Worm (Caenorhabditis elegans) whole organism, midembryonic: ENCODE results near the gene R04B5.5.

Experiments
- T22C8.4 ChIP-seq: fragments of 200-800 bp; sonication (Bioruptor generic); IDR thresholded peaks from 2 replicates; pipeline ENCODE4 v1.3.6; 2022; ENCODE audit warnings: missing genetic modification characterization, missing compliant biosample characterization
- cog-1 ChIP-seq: sonication (generic microtip); optimal IDR thresholded peaks from 2 replicates; lab custom pipeline; 2016; ENCODE audit warnings: missing genetic modification characterization, missing compliant biosample characterization
- flt-1 ChIP-seq: fragments of 200-800 bp; sonication (Bioruptor generic); IDR thresholded peaks from 2 replicates; pipeline ENCODE4 v1.3.6; 2022; ENCODE audit warnings: missing genetic modification characterization, missing compliant biosample characterization
- klf-2 ChIP-seq: fragments of 200-800 bp; sonication (Bioruptor generic); conservative IDR thresholded peaks from 2 replicates; pipeline ENCODE4 v1.3.6; 2022; ENCODE audit warnings: missing genetic modification reagents, missing genetic modification characterization, missing compliant biosample characterization
- med-1 ChIP-seq: sonication (generic microtip); optimal IDR thresholded peaks from 2 replicates; lab custom pipeline; 2017; ENCODE audit warnings: missing genetic modification characterization, mild to moderate bottlenecking, missing compliant biosample characterization, antibody characterized with exemption, missing genetic modification reagents; ENCODE audit not compliant: insufficient read depth
- ref-1 ChIP-seq: fragments of 200-800 bp; sonication (Bioruptor generic); conservative IDR thresholded peaks from 2 replicates; pipeline ENCODE4 v1.3.6; 2022; ENCODE audit warnings: missing genetic modification reagents, missing genetic modification characterization, missing compliant biosample characterization
- tab-1 ChIP-seq: fragments of 200-800 bp; sonication (Bioruptor generic); IDR thresholded peaks from 2 replicates; pipeline ENCODE4 v1.3.6; 2022; ENCODE audit warnings: missing genetic modification characterization, missing compliant biosample characterization
- ztf-23 ChIP-seq: fragments of 200-800 bp; sonication (Bioruptor generic); IDR thresholded peaks from 2 replicates; pipeline ENCODE4 v1.3.6; 2022; ENCODE audit warnings: missing genetic modification reagents, missing genetic modification characterization, missing compliant biosample characterization
- ztf-29 ChIP-seq: fragments of 200-800 bp; sonication (Bioruptor generic); IDR thresholded peaks from 2 replicates; pipeline ENCODE4 v1.3.6; 2022; ENCODE audit warnings: missing genetic modification reagents, missing genetic modification characterization, missing compliant biosample characterization

DNA sequence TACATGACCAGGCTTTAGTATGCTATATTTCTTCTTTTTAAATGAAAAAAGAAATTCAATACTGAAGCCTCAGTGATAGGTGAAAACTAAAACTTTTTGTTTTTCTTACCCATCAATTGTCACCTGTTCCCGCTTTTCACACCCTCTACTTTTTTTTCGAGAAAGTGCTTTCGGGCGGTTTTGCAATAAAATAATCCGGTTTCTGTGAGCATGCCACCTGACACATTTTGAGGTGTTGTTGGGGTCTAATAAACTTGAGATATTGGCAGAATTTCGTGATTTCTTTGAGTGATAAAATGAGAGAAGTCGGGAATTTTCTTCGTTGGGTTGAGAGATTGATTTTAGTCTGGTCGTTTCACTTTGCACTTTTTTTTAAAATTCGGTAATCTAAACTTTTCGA, 27.2 kb upstream of the R04B5.5 start:
- TF ChIP-seq tab-1 (GFP tag; lab: Robert Waterston, UW) (no peak), ztf-29 (GFP tag; lab: Robert Waterston, UW) (no peak), flt-1 (GFP tag; lab: Robert Waterston, UW) (no peak), ref-1 (no peak), ztf-23 (GFP tag; lab: Robert Waterston, UW) (no peak), med-1 (GFP tag; lab: Kevin White, UChicago) (no peak), T22C8.4 (GFP tag; lab: Robert Waterston, UW) (no peak), klf-2 (no peak), cog-1 (tag; lab: Kevin White, UChicago) (no peak)
